Worm (Caenorhabditis elegans): ENCODE results near the gene C17F4.7.

- TF ChIP-seq dao-5 (tag; optimal IDR thresholded peaks at IDR 0.05), result no peak
- TF ChIP-seq W03F9.2 (tag; optimal IDR thresholded peaks at IDR 0.05), result no peak
Observed at ce11 chrII:3208679-3209078, 37.1 kb downstream of the C17F4.7 start, which contains the start of gene sdz-35.
